Fruit fly (Drosophila melanogaster): ENCODE data around the gene Atg3.

The Atg3 gene

dm6 chr3L:18786427-18787104 is 38.1 kb downstream of the Atg3 start (continued):
- TF ChIP-seq chm (GFP tag; IDR thresholded peaks at IDR 0.05) (no peak), trh (GFP tag; optimal IDR thresholded peaks at IDR 0.05) (no peak), crol (GFP tag; IDR thresholded peaks at IDR 0.05) (peak; percentile 97), CG2199 (GFP tag; IDR thresholded peaks at IDR 0.05) (peak; percentile 58; the same call in 2 of the 3 replicates), dan (GFP tag; IDR thresholded peaks at IDR 0.05) (no peak), cad (GFP tag; optimal IDR thresholded peaks at IDR 0.05) (no peak), Fer2 (tag; optimal IDR thresholded peaks at IDR 0.05) (no peak), maf-S (GFP tag; optimal IDR thresholded peaks at IDR 0.05) (peak; percentile 41), Oaz (GFP tag; IDR thresholded peaks at IDR 0.05) (no peak), CG12104 (GFP tag; optimal IDR thresholded peaks at IDR 0.05) (peak; percentile 78), Gug (GFP tag; IDR thresholded peaks at IDR 0.05) (no peak), CG15269 (tag; optimal IDR thresholded peaks at IDR 0.05) (peak; percentile 80), CG3838 (GFP tag; optimal IDR thresholded peaks at IDR 0.05) (no peak), vnd (GFP tag; IDR thresholded peaks at IDR 0.05; ENCODE audit: partially characterized antibody) (no peak), CG7271 (tag; optimal IDR thresholded peaks at IDR 0.05) (no peak), CoRest (tag; optimal IDR thresholded peaks at IDR 0.05) (peak; percentile 89), scrt (GFP tag; optimal IDR thresholded peaks at IDR 0.05) (peak; percentile 32), NC2β (GFP tag; optimal IDR thresholded peaks at IDR 0.05) (no peak), CG7745 (tag; optimal IDR thresholded peaks at IDR 0.05) (no peak), az2 (GFP tag; optimal IDR thresholded peaks at IDR 0.05) (peak; percentile 66), CG13624 (GFP tag; optimal IDR thresholded peaks at IDR 0.05) (peak; percentile 66), Kr (GFP tag; optimal IDR thresholded peaks at IDR 0.05) (no peak), CG42726 (GFP tag; IDR thresholded peaks at IDR 0.05; ENCODE audit: partially characterized antibody) (0 out of 2 replicates have a peak, but pooled peaks have one; percentile 22), Aef1 (GFP tag; IDR thresholded peaks at IDR 0.05) (peak; percentile 25; the same call in 1 of the 3 replicates), Hr78 (GFP tag; optimal IDR thresholded peaks at IDR 0.05) (peak in 1 of 2 experiments; percentile 25), MTF-1 (GFP tag; optimal IDR thresholded peaks at IDR 0.05; ENCODE audit: borderline replicate concordance) (no peak), Sin3A (optimal IDR thresholded peaks at IDR 0.05) (no peak), Hr3 (GFP tag; optimal IDR thresholded peaks at IDR 0.05) (peak; percentile 5), CG2875 (GFP tag; optimal IDR thresholded peaks at IDR 0.05) (peak; percentile 5), fd102C (GFP tag; optimal IDR thresholded peaks at IDR 0.05) (no peak), Nf-YC (tag; optimal IDR thresholded peaks at IDR 0.05) (peak; percentile 36), TFAM (GFP tag; optimal IDR thresholded peaks at IDR 0.05) (no peak), tgo (GFP tag; IDR thresholded peaks at IDR 0.05) (peak; percentile 66; the same call in 2 of the 3 replicates), PHDP (tag; optimal IDR thresholded peaks at IDR 0.05) (peak; percentile 75), CG33557 (GFP tag; optimal IDR thresholded peaks at IDR 0.05) (no peak), fd64A (GFP tag; optimal IDR thresholded peaks at IDR 0.05) (no peak), lmd (GFP tag; IDR thresholded peaks at IDR 0.05) (peak; percentile 69), E2f2 (GFP tag; IDR thresholded peaks at IDR 0.05) (peak; percentile 33; the same call in 1 of the 2 replicates), CG16813 (GFP tag; IDR thresholded peaks at IDR 0.05; ENCODE audit: partially characterized antibody) (no peak), CG7357 (GFP tag; IDR thresholded peaks at IDR 0.05) (peak; percentile 64), CG43689 (GFP tag; IDR thresholded peaks at IDR 0.05) (0 out of 2 replicates have a peak, but pooled peaks have one; percentile 51), slou (GFP tag; optimal IDR thresholded peaks at IDR 0.05) (no peak), Gsc (GFP tag; IDR thresholded peaks at IDR 0.05) (no peak), CG30403 (GFP tag; optimal IDR thresholded peaks at IDR 0.05) (peak; percentile 86), btn (GFP tag; optimal IDR thresholded peaks at IDR 0.05) (no peak), lola (GFP tag; optimal IDR thresholded peaks at IDR 0.05) (no peak), pan (optimal IDR thresholded peaks at IDR 0.05) (no peak), pan (GFP tag; optimal IDR thresholded peaks at IDR 0.05 in 1 of 2, IDR thresholded peaks at IDR 0.05 in 1 of 2) (peak in 1 of 2 experiments; percentile 71), gfzf (GFP tag; optimal IDR thresholded peaks at IDR 0.05) (no peak), org-1 (GFP tag; optimal IDR thresholded peaks at IDR 0.05) (peak; percentile 62)

Measured in whole organism, embryonic.